Fruit fly (Drosophila melanogaster): ENCODE data around the gene CG15362.

DNA sequence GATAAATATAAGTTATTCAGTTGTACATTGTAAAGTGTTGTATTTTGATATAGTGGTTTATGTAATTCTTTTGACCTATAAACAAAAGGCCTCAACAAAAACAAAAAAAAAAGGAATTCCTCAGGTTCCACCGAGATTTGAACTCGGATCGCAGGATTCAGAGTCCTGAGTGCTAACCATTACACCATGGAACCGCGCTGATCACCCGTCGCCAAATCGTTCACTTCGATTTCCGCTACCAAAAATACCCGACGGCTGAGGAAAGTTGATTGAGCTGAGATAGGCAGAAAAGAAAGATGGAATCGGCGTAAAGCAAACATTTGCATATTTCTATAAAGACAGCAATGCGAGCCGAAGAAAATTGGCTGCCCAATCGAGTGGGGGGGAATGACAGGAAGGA is 32.1 kb downstream of the CG15362 start:
- no peak for TF ChIP-seq Abd-B (GFP tag; optimal IDR thresholded peaks at IDR 0.05)
- no peak for TF ChIP-seq sv (GFP tag; optimal IDR thresholded peaks at IDR 0.05)
- no peak for TF ChIP-seq psq (GFP tag; optimal IDR thresholded peaks at IDR 0.05)
- no peak for TF ChIP-seq Dfd (GFP tag; optimal IDR thresholded peaks at IDR 0.05)
- no peak for TF ChIP-seq pan (optimal IDR thresholded peaks at IDR 0.05)
- TF ChIP-seq Hr83 (GFP tag; optimal IDR thresholded peaks at IDR 0.05; ENCODE audit: poor library complexity, severe bottlenecking): no peak
- TF ChIP-seq Mio (GFP tag; optimal IDR thresholded peaks at IDR 0.05): no peak
- TF ChIP-seq usp (GFP tag; optimal IDR thresholded peaks at IDR 0.05): no peak
- TF ChIP-seq Hr78 (GFP tag; optimal IDR thresholded peaks at IDR 0.05): no peak
- TF ChIP-seq brk (GFP tag; optimal IDR thresholded peaks at IDR 0.05): no peak
- TF ChIP-seq Dif (GFP tag; optimal IDR thresholded peaks at IDR 0.05; ENCODE audit: partially characterized antibody): no peak
